Fruit fly (Drosophila melanogaster) whole organism, embryonic: ENCODE data around the gene CG14402.

Experiments used
- B-H2 ChIP-seq: fragments of 200-800 bp; sonication (Bioruptor generic); optimal IDR thresholded peaks from 2 replicates; lab custom pipeline; 2018; ENCODE audit warnings: missing biosample characterization, mild to moderate bottlenecking, missing genetic modification characterization
- CG10267 ChIP-seq: fragments of 200-800 bp; sonication (Bioruptor generic); optimal IDR thresholded peaks from 2 replicates; lab custom pipeline; 2018; ENCODE audit warnings: missing biosample characterization, mild to moderate bottlenecking, missing genetic modification characterization, moderate library complexity
- CG2120 ChIP-seq: fragments of 200-800 bp; sonication (Bioruptor generic); optimal IDR thresholded peaks from 3 replicates; lab custom pipeline; 2016; ENCODE audit warnings: missing biosample characterization, missing genetic modification characterization
- CG2129 ChIP-seq: fragments of 200-800 bp; sonication (Bioruptor generic); IDR thresholded peaks from 2 replicates; pipeline ENCODE4 v1.3.6; 2022; ENCODE audit warnings: missing biosample characterization, missing genetic modification characterization; ENCODE audit not compliant: partially characterized antibody
- CG34376 ChIP-seq: fragments of 200-800 bp; sonication (Bioruptor generic); optimal IDR thresholded peaks from 2 replicates; lab custom pipeline; 2018; ENCODE audit warnings: missing biosample characterization, mild to moderate bottlenecking, missing genetic modification characterization
- CG3838 ChIP-seq: fragments of 200-800 bp; sonication (Bioruptor generic); optimal IDR thresholded peaks from 3 replicates; lab custom pipeline; 2016; ENCODE audit warnings: missing biosample characterization, missing genetic modification characterization
- CG4360 ChIP-seq: fragments of 200-800 bp; sonication (Bioruptor generic); IDR thresholded peaks from 2 replicates; pipeline ENCODE4 v1.3.6; 2022; ENCODE audit warnings: missing biosample characterization, missing genetic modification characterization
- CG6654 ChIP-seq: fragments of 200-800 bp; sonication (Bioruptor generic); optimal IDR thresholded peaks from 2 replicates; lab custom pipeline; 2017; ENCODE audit warnings: missing biosample characterization, mild to moderate bottlenecking, missing genetic modification characterization
- CG6689 ChIP-seq: fragments of 200-800 bp; sonication (Bioruptor generic); IDR thresholded peaks from 2 replicates; pipeline ENCODE4 v1.3.6; 2022; ENCODE audit warnings: missing biosample characterization, missing genetic modification characterization
- CG8290 ChIP-seq, 3 experiments: fragments of 200-800 bp; sonication (Bioruptor generic); optimal IDR thresholded peaks; 2 replicates each; lab custom pipeline; 2016 to 2019; ENCODE audit warnings: missing biosample characterization in 3 of 3, missing genetic modification characterization in 3 of 3, mild to moderate bottlenecking in 2 of 3, moderate library complexity in 1 of 3
- Chrac-16 ChIP-seq: fragments of 200-800 bp; sonication (Bioruptor generic); optimal IDR thresholded peaks from 3 replicates; lab custom pipeline; 2016; ENCODE audit warnings: missing biosample characterization, missing genetic modification characterization
- D ChIP-seq, 2 experiments: fragments of 200-800 bp in 1 of 2; fragments of >200 bp in 1 of 2; sonication (Bioruptor generic) in 1 of 2; optimal IDR thresholded peaks; 2 replicates in 1 of 2; 3 replicates in 1 of 2; lab custom pipeline; 2017; ENCODE audit warnings: mild to moderate bottlenecking in 1 of 2, missing biosample characterization in 1 of 2, missing genetic modification characterization in 1 of 2, missing genetic modification reagents in 1 of 2
- Dip2 ChIP-seq: fragments of 200-800 bp; sonication (Bioruptor generic); IDR thresholded peaks from 2 replicates; pipeline ENCODE4 v1.3.6; 2022; ENCODE audit warnings: missing biosample characterization, missing genetic modification characterization
- E2f1 ChIP-seq: fragments of 200-800 bp; sonication (Bioruptor generic); IDR thresholded peaks from 2 replicates; pipeline ENCODE4 v1.3.6; 2022; ENCODE audit warnings: missing biosample characterization, missing genetic modification characterization
- Fer1 ChIP-seq: fragments of 200-800 bp; sonication (Bioruptor generic); optimal IDR thresholded peaks from 2 replicates; lab custom pipeline; 2017; ENCODE audit warnings: missing biosample characterization, mild to moderate bottlenecking, missing genetic modification characterization
- Gug ChIP-seq: fragments of 200-800 bp; sonication (Bioruptor generic); IDR thresholded peaks from 4 replicates; pipeline ENCODE4 v1.3.6; 2022; ENCODE audit warnings: missing biosample characterization, missing genetic modification characterization
- HLH4C ChIP-seq: fragments of 200-800 bp; sonication (Bioruptor generic); IDR thresholded peaks from 3 replicates; pipeline ENCODE4 v1.3.6; 2022; ENCODE audit warnings: missing biosample characterization, missing genetic modification characterization; ENCODE audit not compliant: partially characterized antibody
- HLH54F ChIP-seq: fragments of 200-800 bp; sonication (Bioruptor generic); optimal IDR thresholded peaks from 3 replicates; lab custom pipeline; 2016; ENCODE audit warnings: missing biosample characterization, missing genetic modification characterization
- Hand ChIP-seq: fragments of 200-800 bp; sonication (Bioruptor generic); optimal IDR thresholded peaks from 2 replicates; lab custom pipeline; 2017; ENCODE audit warnings: mild to moderate bottlenecking, missing biosample characterization, missing genetic modification reagents, missing genetic modification characterization
- Hey ChIP-seq: fragments of 200-800 bp; sonication (Bioruptor generic); optimal IDR thresholded peaks from 3 replicates; lab custom pipeline; 2018; ENCODE audit warnings: missing biosample characterization, mild to moderate bottlenecking, missing genetic modification characterization
- MESR4 ChIP-seq: fragments of 200-800 bp; sonication (Bioruptor generic); optimal IDR thresholded peaks from 2 replicates; lab custom pipeline; 2018; ENCODE audit warnings: missing biosample characterization, mild to moderate bottlenecking, missing genetic modification characterization, moderate library complexity
- Max ChIP-seq: fragments of 200-800 bp; sonication (Bioruptor generic); optimal IDR thresholded peaks from 2 replicates; lab custom pipeline; 2016; ENCODE audit warnings: missing biosample characterization, mild to moderate bottlenecking, missing genetic modification characterization
- Med ChIP-seq: fragments of 200-800 bp; sonication (Bioruptor generic); peaks from one replicate; lab custom pipeline; 2016; ENCODE audit warnings: missing biosample characterization, missing genetic modification characterization, mild to moderate bottlenecking, inconsistent platforms, moderate library complexity
- NFAT ChIP-seq: fragments of 200-800 bp; sonication (Bioruptor generic); IDR thresholded peaks from 2 replicates; pipeline ENCODE4 v1.3.6; 2022; ENCODE audit warnings: missing biosample characterization, missing genetic modification characterization
- Nf-YA ChIP-seq: fragments of 200-800 bp; sonication (Bioruptor generic); IDR thresholded peaks from 2 replicates; pipeline ENCODE4 v1.3.6; 2022; ENCODE audit warnings: missing biosample characterization, missing genetic modification characterization
- Oaz ChIP-seq: fragments of 200-800 bp; sonication (Bioruptor generic); IDR thresholded peaks from 2 replicates; pipeline ENCODE4 v1.3.6; 2022; ENCODE audit warnings: missing biosample characterization, missing genetic modification characterization
- Scr ChIP-seq: fragments of 200-800 bp; sonication (Bioruptor generic); IDR thresholded peaks from 2 replicates; pipeline ENCODE4 v1.3.6; 2022; ENCODE audit warnings: missing biosample characterization, missing genetic modification characterization; ENCODE audit not compliant: partially characterized antibody
- ab ChIP-seq: fragments of 200-800 bp; sonication (Bioruptor generic); optimal IDR thresholded peaks from 2 replicates; lab custom pipeline; 2016; ENCODE audit warnings: missing biosample characterization, missing genetic modification characterization
- abd-A ChIP-seq: fragments of 200-800 bp; sonication (Bioruptor generic); optimal IDR thresholded peaks from 3 replicates; lab custom pipeline; 2019; ENCODE audit warnings: missing biosample characterization, mild to moderate bottlenecking, missing genetic modification characterization, moderate library complexity
- chinmo ChIP-seq: fragments of 200-800 bp; sonication (Bioruptor generic); IDR thresholded peaks from 4 replicates; pipeline ENCODE4 v1.3.6; 2022; ENCODE audit warnings: missing biosample characterization, missing genetic modification characterization; ENCODE audit not compliant: partially characterized antibody
- croc ChIP-seq: fragments of 200-800 bp; sonication (Bioruptor generic); conservative IDR thresholded peaks from 3 replicates; pipeline ENCODE4 v1.3.6; 2022; ENCODE audit warnings: missing biosample characterization, missing genetic modification characterization
- cwo ChIP-seq: fragments of 200-800 bp; sonication (Bioruptor generic); optimal IDR thresholded peaks from 3 replicates; lab custom pipeline; 2017; ENCODE audit warnings: missing biosample characterization, missing genetic modification characterization, mild to moderate bottlenecking, moderate library complexity, missing genetic modification reagents
- dmrt11E ChIP-seq: fragments of 200-800 bp; sonication (Bioruptor generic); optimal IDR thresholded peaks from 3 replicates; lab custom pipeline; 2018; ENCODE audit warnings: missing biosample characterization, mild to moderate bottlenecking, missing genetic modification characterization, moderate library complexity
- gce ChIP-seq: fragments of 200-800 bp; sonication (Bioruptor generic); IDR thresholded peaks from 3 replicates; pipeline ENCODE4 v1.3.6; 2022; ENCODE audit warnings: missing biosample characterization, missing genetic modification characterization
- grau ChIP-seq: fragments of 200-800 bp; optimal IDR thresholded peaks from 3 replicates; lab custom pipeline; 2019; ENCODE audit warnings: missing biosample characterization, mild to moderate bottlenecking, missing genetic modification characterization, moderate library complexity
- hth ChIP-seq: fragments of >200 bp; optimal IDR thresholded peaks from 2 replicates; lab custom pipeline; 2017; ENCODE audit warnings: inconsistent platforms
- inv ChIP-seq: fragments of 200-800 bp; sonication (Bioruptor generic); IDR thresholded peaks from 2 replicates; pipeline ENCODE4 v1.3.6; 2022; ENCODE audit warnings: missing biosample characterization, missing genetic modification characterization; ENCODE audit not compliant: partially characterized antibody
- jing ChIP-seq: fragments of 200-800 bp; sonication (Bioruptor generic); optimal IDR thresholded peaks from 2 replicates; lab custom pipeline; 2018; ENCODE audit warnings: missing biosample characterization, mild to moderate bottlenecking, missing genetic modification characterization
- kah ChIP-seq: fragments of 200-800 bp; sonication (Bioruptor generic); optimal IDR thresholded peaks from 2 replicates; lab custom pipeline; 2018; ENCODE audit warnings: missing biosample characterization, mild to moderate bottlenecking, missing genetic modification characterization
- mam ChIP-seq: fragments of 200-800 bp; sonication (Bioruptor generic); optimal IDR thresholded peaks from 3 replicates; lab custom pipeline; 2016; ENCODE audit warnings: missing biosample characterization, missing genetic modification characterization
- pb ChIP-seq: fragments of 200-800 bp; sonication (Bioruptor generic); optimal IDR thresholded peaks from 3 replicates; lab custom pipeline; 2016; ENCODE audit warnings: missing biosample characterization, missing genetic modification characterization
- scrt ChIP-seq: fragments of 200-800 bp; sonication (Bioruptor generic); optimal IDR thresholded peaks from 2 replicates; lab custom pipeline; 2018; ENCODE audit warnings: missing biosample characterization, mild to moderate bottlenecking, missing genetic modification characterization, moderate library complexity
- sens ChIP-seq: fragments of 200-800 bp; sonication (Bioruptor generic); peaks from one replicate; lab custom pipeline; 2016; ENCODE audit warnings: missing biosample characterization, missing genetic modification characterization
- sens-2 ChIP-seq: fragments of 200-800 bp; sonication (Bioruptor generic); IDR thresholded peaks from 2 replicates; pipeline ENCODE4 v1.3.6; 2022; ENCODE audit warnings: missing biosample characterization, missing genetic modification characterization
- slp2 ChIP-seq: fragments of 200-800 bp; sonication (Bioruptor generic); optimal IDR thresholded peaks from 2 replicates; lab custom pipeline; 2016; ENCODE audit warnings: missing biosample characterization, missing genetic modification characterization
- so ChIP-seq: fragments of 200-800 bp; sonication (Bioruptor generic); IDR thresholded peaks from 3 replicates; pipeline ENCODE4 v1.3.6; 2022; ENCODE audit warnings: missing biosample characterization, missing genetic modification characterization
- stwl ChIP-seq: fragments of 200-800 bp; sonication (Bioruptor generic); optimal IDR thresholded peaks from 3 replicates; lab custom pipeline; 2018; ENCODE audit warnings: missing biosample characterization, mild to moderate bottlenecking, missing genetic modification characterization, moderate library complexity
- vvl ChIP-seq: fragments of 200-800 bp; sonication (Bioruptor generic); IDR thresholded peaks from 2 replicates; pipeline ENCODE4 v1.3.6; 2022; ENCODE audit warnings: missing biosample characterization, missing genetic modification characterization
- wor ChIP-seq: fragments of 200-800 bp; sonication (Bioruptor generic); IDR thresholded peaks from 2 replicates; pipeline ENCODE4 v1.3.6; 2022; ENCODE audit warnings: missing biosample characterization, missing genetic modification characterization
- zfh1 ChIP-seq: fragments of 200-800 bp; sonication (Bioruptor generic); IDR thresholded peaks from 3 replicates; pipeline ENCODE4 v1.3.6; 2022; ENCODE audit warnings: missing biosample characterization, missing genetic modification characterization
- zfh2 ChIP-seq: fragments of 200-800 bp; sonication (Bioruptor generic); optimal IDR thresholded peaks from 2 replicates; lab custom pipeline; 2016; ENCODE audit warnings: missing biosample characterization, missing genetic modification characterization

The CG14402 gene

DNA sequence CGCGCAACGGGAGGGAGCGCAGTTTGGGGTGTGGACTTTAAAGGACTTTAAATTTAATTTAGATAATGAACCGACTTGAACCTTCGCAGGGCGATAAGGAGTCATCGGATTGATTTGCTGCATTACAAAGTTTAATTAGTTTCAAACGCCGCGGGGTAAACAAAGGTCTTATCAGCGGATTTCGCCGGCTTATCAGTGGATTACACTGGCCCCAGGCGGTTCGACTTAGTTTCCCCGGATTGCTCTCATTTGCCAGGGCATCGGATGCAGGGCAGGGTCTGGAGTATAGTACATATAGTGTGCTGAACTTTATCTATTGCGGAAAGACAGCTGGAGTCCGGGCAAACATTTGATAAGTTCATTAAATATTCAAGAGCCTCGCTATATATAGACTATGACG, 29.4 kb downstream of the CG14402 start (continued):
- TF ChIP-seq sens-2 (GFP tag; lab: Robert Waterston, UW) = no peak
- no peak for TF ChIP-seq CG6654 (GFP tag; lab: Kevin White, UChicago)
- TF ChIP-seq CG2129 (GFP tag; lab: Robert Waterston, UW) = no peak
- no peak for TF ChIP-seq croc
- no peak for TF ChIP-seq Fer1
- no peak for TF ChIP-seq Max
- no peak for TF ChIP-seq stwl (tag; lab: Kevin White, UChicago)
- TF ChIP-seq inv (GFP tag; lab: Robert Waterston, UW) = no peak
- TF ChIP-seq MESR4 (GFP tag; lab: Kevin White, UChicago) = no peak
- no peak for TF ChIP-seq zfh2
- TF ChIP-seq E2f1 = no peak
- TF ChIP-seq mam = no peak
- TF ChIP-seq HLH54F (GFP tag; lab: Kevin White, UChicago) = no peak
- TF ChIP-seq Gug = no peak
- TF ChIP-seq CG6689 = no peak
- TF ChIP-seq CG4360 (GFP tag; lab: Robert Waterston, UW) = no peak
- no peak for TF ChIP-seq wor
- peak; percentile 2 for TF ChIP-seq sens
- no peak for TF ChIP-seq Scr
- TF ChIP-seq CG34376 (GFP tag; lab: Kevin White, UChicago) = peak; percentile 44
- no peak for TF ChIP-seq pb (GFP tag; lab: Kevin White, UChicago)
- TF ChIP-seq slp2 (GFP tag; lab: Kevin White, UChicago) = no peak
- TF ChIP-seq dmrt11E (tag; lab: Kevin White, UChicago) = no peak
- TF ChIP-seq D (optimal IDR thresholded peaks at IDR 0.05; lab: Kevin White, UChicago) = no peak
- TF ChIP-seq D (GFP tag; optimal IDR thresholded peaks at IDR 0.05; lab: Kevin White, UChicago) = no peak
- TF ChIP-seq Nf-YA (GFP tag; lab: Robert Waterston, UW) = no peak
- TF ChIP-seq zfh1 = no peak

DNA sequence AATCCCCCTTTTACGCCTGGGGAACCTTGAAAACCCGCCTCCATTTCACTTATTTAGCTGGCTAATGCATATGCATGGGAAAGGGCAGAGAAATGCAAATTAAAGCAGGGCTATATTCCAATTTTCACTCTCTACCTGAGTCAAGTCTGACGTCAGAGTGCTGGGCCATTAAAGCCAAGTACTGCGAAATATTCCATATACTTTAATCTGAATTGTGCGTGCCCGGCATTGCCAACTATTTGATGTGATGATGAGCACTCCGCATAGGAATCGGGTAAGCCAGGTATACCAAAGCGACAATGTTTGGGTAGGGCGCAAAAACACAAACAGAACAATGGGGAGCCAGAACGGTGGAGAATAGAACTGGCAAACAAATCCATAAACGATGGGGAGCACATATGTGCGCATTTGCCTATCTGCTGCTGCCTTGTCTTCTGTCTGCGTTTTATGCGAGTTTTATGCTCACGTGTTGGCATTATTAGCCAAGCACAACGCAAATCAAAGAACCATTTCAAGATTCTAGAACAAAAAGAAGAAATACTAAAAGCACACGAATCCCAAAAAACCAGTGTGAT, 30.6 kb downstream of the CG14402 start:
- TF ChIP-seq Hey (tag; lab: Kevin White, UChicago) = no peak
- TF ChIP-seq vvl (GFP tag; lab: Robert Waterston, UW) = peak; percentile 59; the same call in 1 of the 2 replicates
- no peak for TF ChIP-seq grau (tag; lab: Kevin White, UChicago)
- TF ChIP-seq CG2120 (GFP tag; lab: Kevin White, UChicago) = no peak
- no peak for TF ChIP-seq kah (GFP tag; lab: Kevin White, UChicago)
- TF ChIP-seq chinmo (GFP tag; lab: Robert Waterston, UW) = 0 out of 4 replicates have a peak, but pooled peaks have one; percentile 47
- TF ChIP-seq Oaz = no peak
- TF ChIP-seq abd-A (tag; lab: Kevin White, UChicago) = peak; percentile 44
- no peak for TF ChIP-seq Hand (GFP tag; lab: Kevin White, UChicago)
- peak; percentile 23; the same call in 1 of the 2 replicates for TF ChIP-seq NFAT
- no peak for TF ChIP-seq ab (GFP tag; lab: Kevin White, UChicago)
- peak; percentile 16 for TF ChIP-seq B-H2 (GFP tag; lab: Kevin White, UChicago)
- no peak for TF ChIP-seq scrt
- peak; percentile 81 for TF ChIP-seq cwo (GFP tag; lab: Kevin White, UChicago)
- TF ChIP-seq CG3838 = no peak
- no peak for TF ChIP-seq Chrac-16 (GFP tag; lab: Kevin White, UChicago)
- peak; percentile 67 for TF ChIP-seq Med (GFP tag; lab: Kevin White, UChicago)
- no peak for TF ChIP-seq hth (lab: Kevin White, UChicago)
- TF ChIP-seq so (GFP tag; lab: Robert Waterston, UW) = 0 out of 3 replicates have a peak, but pooled peaks have one; percentile 23
- TF ChIP-seq Fer1 = no peak
- no peak for TF ChIP-seq HLH4C
- no peak for TF ChIP-seq CG10267 (tag; lab: Kevin White, UChicago)
- no peak for TF ChIP-seq jing (GFP tag; lab: Kevin White, UChicago)
- no peak for TF ChIP-seq gce
- TF ChIP-seq Dip2 (GFP tag; lab: Robert Waterston, UW) = no peak
- TF ChIP-seq CG8290 (GFP tag; optimal IDR thresholded peaks at IDR 0.05; lab: Kevin White, UChicago) = no peak
- peak in 1 of 2 experiments; percentile 52 for TF ChIP-seq CG8290 (tag; optimal IDR thresholded peaks at IDR 0.05; lab: Kevin White, UChicago)
